Worm (Caenorhabditis elegans) whole organism, L4 larva: ENCODE results near the gene T24H10.1.

Source experiments
- aha-1 ChIP-seq: fragments of 150-350 bp; peaks from one replicate; lab custom pipeline; 2014; ENCODE audit warnings: missing biosample characterization, missing genetic modification characterization
- daf-19 ChIP-seq: fragments of 200-800 bp; sonication (Bioruptor generic); conservative IDR thresholded peaks from 2 replicates; pipeline ENCODE4 v1.3.6; 2022; ENCODE audit warnings: missing genetic modification characterization, missing compliant biosample characterization
- egl-27 ChIP-seq: sonication (generic microtip); optimal IDR thresholded peaks from 3 replicates; lab custom pipeline; 2017; ENCODE audit warnings: missing biosample characterization, missing genetic modification reagents, missing genetic modification characterization
- lin-13 ChIP-seq: fragments of 150-350 bp; optimal IDR thresholded peaks from 2 replicates; lab custom pipeline; 2014; ENCODE audit warnings: missing biosample characterization, missing genetic modification reagents, missing genetic modification characterization
- lin-15B ChIP-seq: fragments of 150-350 bp; sonication (generic microtip); optimal IDR thresholded peaks from 3 replicates; lab custom pipeline; 2014; ENCODE audit warnings: missing biosample characterization, missing genetic modification characterization
- mdl-1 ChIP-seq, 2 experiments: fragments of 150-350 bp in 1 of 2; sonication (generic microtip) in 1 of 2; optimal IDR thresholded peaks; 2 replicates each; lab custom pipeline; 2014 to 2017; ENCODE audit warnings: missing biosample characterization in 2 of 2, missing genetic modification characterization in 2 of 2
- mxl-2 ChIP-seq: fragments of 200-800 bp; sonication (Bioruptor generic); conservative IDR thresholded peaks from 2 replicates; pipeline ENCODE4 v1.3.6; 2022; ENCODE audit warnings: missing genetic modification reagents, missing genetic modification characterization, missing compliant biosample characterization
- nhr-11 ChIP-seq: fragments of 150-350 bp; optimal IDR thresholded peaks from 2 replicates; lab custom pipeline; 2014; ENCODE audit warnings: missing biosample characterization, missing genetic modification characterization
- nhr-237 ChIP-seq: sonication (generic microtip); optimal IDR thresholded peaks from 2 replicates; lab custom pipeline; 2017; ENCODE audit warnings: missing biosample characterization, missing genetic modification characterization
- nhr-28 ChIP-seq: fragments of 150-350 bp; optimal IDR thresholded peaks from 2 replicates; lab custom pipeline; 2014; ENCODE audit warnings: missing biosample characterization, missing genetic modification characterization
- pha-4 ChIP-seq, 2 experiments: fragments of 150-350 bp in 1 of 2; fragments of 200-800 bp in 1 of 2; sonication (Bioruptor generic) in 1 of 2; IDR thresholded peaks in 1 of 2; optimal IDR thresholded peaks in 1 of 2; 2 replicates each; pipeline versions ENCODE4 v1.3.6 to Lab custom; 2014 to 2022; ENCODE audit warnings: missing genetic modification characterization in 2 of 2, missing genetic modification reagents in 2 of 2, missing biosample characterization in 1 of 2, missing compliant biosample characterization in 1 of 2
- pqm-1 ChIP-seq: sonication (generic microtip); optimal IDR thresholded peaks from 2 replicates; lab custom pipeline; 2017; ENCODE audit warnings: missing biosample characterization, missing genetic modification characterization
- snpc-4 ChIP-seq: fragments of 150-350 bp; optimal IDR thresholded peaks from 2 replicates; lab custom pipeline; 2014; ENCODE audit warnings: missing biosample characterization, missing genetic modification characterization
- unc-62 ChIP-seq, 3 experiments: fragments of 150-350 bp in 1 of 3; sonication (generic microtip); optimal IDR thresholded peaks in 2 of 3; peaks in 1 of 3; 1 replicate in 1 of 3; 2 replicates in 2 of 3; lab custom pipeline; 2014 to 2017; ENCODE audit warnings: missing biosample characterization in 3 of 3, missing genetic modification characterization in 3 of 3, missing genetic modification reagents in 3 of 3, missing genotype in 1 of 3

DNA sequence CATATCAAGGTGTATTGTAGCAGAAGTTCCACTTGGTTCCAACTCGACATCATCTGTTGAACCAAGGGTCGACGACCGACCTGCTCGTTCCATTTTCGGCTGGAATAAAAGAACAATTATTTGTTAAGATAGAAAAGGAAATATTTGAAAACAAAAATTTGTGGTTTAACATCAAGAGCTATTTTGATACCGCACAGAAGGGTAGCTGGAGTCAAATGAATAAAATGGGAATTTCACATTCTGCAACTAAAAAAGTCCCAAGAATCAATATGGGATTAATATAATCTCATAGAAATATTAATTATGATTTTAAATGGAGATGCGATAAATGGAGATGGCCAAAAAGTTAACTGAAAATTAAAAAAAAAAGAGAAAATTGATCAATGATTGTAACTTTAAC is 666 bp upstream of the T24H10.1 start, which contains the start of gene clh-5:
- TF ChIP-seq aha-1 (tag; lab: Kevin White, UChicago), result no peak
- no peak for TF ChIP-seq pha-4 (GFP tag; IDR thresholded peaks at IDR 0.05; lab: Robert Waterston, UW)
- no peak for TF ChIP-seq pha-4 (tag; optimal IDR thresholded peaks at IDR 0.05; lab: Kevin White, UChicago)
- no peak for TF ChIP-seq nhr-11 (tag; lab: Kevin White, UChicago)
- no peak for TF ChIP-seq nhr-28
- no peak for TF ChIP-seq mxl-2 (GFP tag; lab: Robert Waterston, UW)
- no peak for TF ChIP-seq egl-27
- TF ChIP-seq lin-13 (GFP tag; lab: Kevin White, UChicago), result no peak
- TF ChIP-seq lin-15B, result no peak
- TF ChIP-seq nhr-237 (tag; lab: Kevin White, UChicago), result no peak
- TF ChIP-seq pqm-1 (tag; lab: Kevin White, UChicago), result no peak
- no peak for TF ChIP-seq snpc-4 (tag; lab: Kevin White, UChicago)
- TF ChIP-seq mdl-1 (tag; optimal IDR thresholded peaks at IDR 0.05; lab: Kevin White, UChicago), result no peak
- TF ChIP-seq unc-62 (GFP tag; optimal IDR thresholded peaks at IDR 0.05 in 1 of 2; lab: Kevin White, UChicago), result no peak
- no peak for TF ChIP-seq unc-62 (tag; optimal IDR thresholded peaks at IDR 0.05; lab: Kevin White, UChicago)
- no peak for TF ChIP-seq daf-19
